Fruit fly (Drosophila melanogaster): ENCODE measurements around the gene CG16989.

The CG16989 gene

dm6 chrX:804821-805220 lies 11.9 kb downstream of the CG16989 start, which contains the start of gene CG13358:
Gene CG13358 (minus strand): TSS chrX:804921.
- no peak for TF ChIP-seq CG12219 (GFP tag; optimal IDR thresholded peaks at IDR 0.05)
- no peak for TF ChIP-seq CG6765 (GFP tag; optimal IDR thresholded peaks at IDR 0.05)
- peak; percentile 42 for TF ChIP-seq Ets65A (GFP tag)
- TF ChIP-seq CG8281 (tag; optimal IDR thresholded peaks at IDR 0.05), result no peak
- no peak for TF ChIP-seq Blimp-1 (GFP tag; optimal IDR thresholded peaks at IDR 0.05)

dm6 chrX:805907-806306 lies 13.0 kb downstream of the CG16989 start, which contains the start of gene Sec22:
Gene Sec22 (plus strand): TSS chrX:806076.
- TF ChIP-seq vnd (GFP tag; IDR thresholded peaks at IDR 0.05; ENCODE audit: partially characterized antibody), result no peak
- peak; percentile 59 for TF ChIP-seq pzg (GFP tag; optimal IDR thresholded peaks at IDR 0.05)
- TF ChIP-seq ci (GFP tag; IDR thresholded peaks at IDR 0.05), result peak; percentile 31; the same call in 1 of the 3 replicates
- TF ChIP-seq Deaf1 (tag; optimal IDR thresholded peaks at IDR 0.05), result peak; percentile 1
- TF ChIP-seq CG15514 (GFP tag; optimal IDR thresholded peaks at IDR 0.05), result peak; percentile 43
- peak; percentile 80 for TF ChIP-seq Med (GFP tag)
- no peak for TF ChIP-seq CG13424 (tag; optimal IDR thresholded peaks at IDR 0.05)
- TF ChIP-seq CG30020 (tag; optimal IDR thresholded peaks at IDR 0.05), result peak; percentile 21
- TF ChIP-seq Tbp (GFP tag; optimal IDR thresholded peaks at IDR 0.05), result no peak
- TF ChIP-seq Nf-YA (GFP tag; IDR thresholded peaks at IDR 0.05), result no peak
- no peak for TF ChIP-seq CG4424 (GFP tag; optimal IDR thresholded peaks at IDR 0.05)
- peak; percentile 51 for TF ChIP-seq CG4617 (GFP tag; optimal IDR thresholded peaks at IDR 0.05; ENCODE audit: borderline replicate concordance)
- peak; percentile 27 for TF ChIP-seq CG10267 (tag; optimal IDR thresholded peaks at IDR 0.05)
- TF ChIP-seq gfzf (GFP tag; optimal IDR thresholded peaks at IDR 0.05), result peak; percentile 74
- no peak for TF ChIP-seq CG7786 (GFP tag; optimal IDR thresholded peaks at IDR 0.05)
- TF ChIP-seq chm (GFP tag; IDR thresholded peaks at IDR 0.05), result peak; percentile 30; the same call in 1 of the 2 replicates
- peak; percentile 29 for TF ChIP-seq Dref (GFP tag; IDR thresholded peaks at IDR 0.05)
- TF ChIP-seq CG11398 (GFP tag; optimal IDR thresholded peaks at IDR 0.05), result no peak
- no peak for TF ChIP-seq Fer2 (tag; optimal IDR thresholded peaks at IDR 0.05)
- no peak for TF ChIP-seq schlank (tag; optimal IDR thresholded peaks at IDR 0.05)
- TF ChIP-seq trem (tag; optimal IDR thresholded peaks at IDR 0.05), result peak; percentile 9
- peak; percentile 7 for TF ChIP-seq caup (GFP tag; optimal IDR thresholded peaks at IDR 0.05; ENCODE audit: severe bottlenecking)
- TF ChIP-seq CG9876 (GFP tag; optimal IDR thresholded peaks at IDR 0.05), result no peak
- no peak for TF ChIP-seq dpn (GFP tag; optimal IDR thresholded peaks at IDR 0.05)
- peak; percentile 75 for TF ChIP-seq CG9797 (GFP tag; optimal IDR thresholded peaks at IDR 0.05)
- peak; percentile 37 for TF ChIP-seq CG2116 (GFP tag; optimal IDR thresholded peaks at IDR 0.05)
- peak; percentile 38 for TF ChIP-seq Dp (GFP tag; optimal IDR thresholded peaks at IDR 0.05)
- no peak for TF ChIP-seq zf30C (GFP tag; optimal IDR thresholded peaks at IDR 0.05)
- TF ChIP-seq Mes4 (GFP tag; optimal IDR thresholded peaks at IDR 0.05), result no peak
- TF ChIP-seq stwl (tag; optimal IDR thresholded peaks at IDR 0.05), result peak; percentile 57
- TF ChIP-seq gro (GFP tag; optimal IDR thresholded peaks at IDR 0.05), result no peak
- peak; percentile 1 for TF ChIP-seq nom (GFP tag; optimal IDR thresholded peaks at IDR 0.05)
- no peak for TF ChIP-seq Kr (GFP tag; optimal IDR thresholded peaks at IDR 0.05)
- TF ChIP-seq CHES-1-like (GFP tag; optimal IDR thresholded peaks at IDR 0.05), result no peak
- TF ChIP-seq YL-1 (GFP tag; optimal IDR thresholded peaks at IDR 0.05), result peak; percentile 51
- TF ChIP-seq BEAF-32 (GFP tag; optimal IDR thresholded peaks at IDR 0.05), result peak; percentile 31
- TF ChIP-seq HmgZ (tag; optimal IDR thresholded peaks at IDR 0.05), result peak; percentile 27
- 0 out of 4 replicates have a peak, but pooled peaks have one; percentile 30 for TF ChIP-seq Dll (GFP tag; IDR thresholded peaks at IDR 0.05; ENCODE audit: partially characterized antibody)
- TF ChIP-seq Doc3 (GFP tag; IDR thresholded peaks at IDR 0.05; ENCODE audit: partially characterized antibody), result no peak
- TF ChIP-seq CG1603 (tag; optimal IDR thresholded peaks at IDR 0.05), result peak; percentile 54
- no peak for TF ChIP-seq zfh2 (GFP tag; optimal IDR thresholded peaks at IDR 0.05)
- no peak for TF ChIP-seq HLH3B (GFP tag; IDR thresholded peaks at IDR 0.05)
- no peak for TF ChIP-seq CG10321 (GFP tag; IDR thresholded peaks at IDR 0.05)
- TF ChIP-seq Dip3 (GFP tag; optimal IDR thresholded peaks at IDR 0.05), result no peak
